4 fruit fly cellular contexts compared by ENCODE assay signal in the genomic region with DNA sequence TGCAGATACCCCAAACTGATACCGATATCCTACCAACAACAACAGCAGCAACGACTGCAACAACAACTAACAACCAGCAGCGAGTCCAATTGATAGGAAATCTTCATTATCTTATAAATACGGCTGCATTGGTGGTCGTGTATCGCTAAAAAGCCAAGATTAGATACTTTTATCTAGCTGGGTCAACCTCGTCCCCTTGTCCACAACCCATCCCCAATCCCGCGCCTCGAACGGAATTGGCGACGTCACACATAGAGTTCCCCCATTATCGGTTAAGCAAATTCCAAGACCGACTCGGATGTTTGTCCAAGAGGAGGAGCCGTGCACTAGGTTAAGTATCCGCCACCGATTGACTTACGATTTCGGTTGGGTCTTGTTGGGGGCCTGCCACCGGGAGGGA.
TF ChIP-seq lines count a peak whose summit lies in the region.

No protein-coding gene starts in this region.

- no peak for TF ChIP-seq CTCF in whole organism, embryonic (GFP tag; optimal IDR thresholded peaks at IDR 0.05; lab: Kevin White, UChicago)

TF ChIP-seq in whole organism, adult, 20 proteins besides CTCF, POLR2A, EP300 and RAD21:
- TF ChIP-seq CG12768 (GFP tag; optimal IDR thresholded peaks at IDR 0.05; lab: Kevin White, UChicago) (no peak), Hr96 (GFP tag; optimal IDR thresholded peaks at IDR 0.05; lab: Kevin White, UChicago) (peak; percentile 21), cic (GFP tag; optimal IDR thresholded peaks at IDR 0.05; lab: Kevin White, UChicago) (peak; percentile 45)

TF ChIP-seq in whole organism, embryonic, 481 proteins besides CTCF, POLR2A, EP300 and RAD21 (continues in another document):
- TF ChIP-seq CG15601 (tag; optimal IDR thresholded peaks at IDR 0.05; lab: Kevin White, UChicago) (no peak), inv (GFP tag; IDR thresholded peaks at IDR 0.05; lab: Robert Waterston, UW; ENCODE audit: partially characterized antibody) (no peak), CG2678 (tag; optimal IDR thresholded peaks at IDR 0.05; lab: Kevin White, UChicago) (no peak), CG5245 (GFP tag; optimal IDR thresholded peaks at IDR 0.05; lab: Kevin White, UChicago) (no peak), cwo (GFP tag; optimal IDR thresholded peaks at IDR 0.05; lab: Kevin White, UChicago) (peak; percentile 7), CG8359 (GFP tag; optimal IDR thresholded peaks at IDR 0.05; lab: Kevin White, UChicago; ENCODE audit: borderline replicate concordance) (no peak), disco-r (GFP tag; optimal IDR thresholded peaks at IDR 0.05; lab: Kevin White, UChicago) (no peak), CG2875 (GFP tag; optimal IDR thresholded peaks at IDR 0.05; lab: Kevin White, UChicago) (no peak), knrl (GFP tag; IDR thresholded peaks at IDR 0.05; lab: Robert Waterston, UW; ENCODE audit: partially characterized antibody) (no peak), CG10979 (tag; optimal IDR thresholded peaks at IDR 0.05; lab: Kevin White, UChicago) (no peak), abd-A (tag; optimal IDR thresholded peaks at IDR 0.05; lab: Kevin White, UChicago) (no peak), fd96Cb (tag; optimal IDR thresholded peaks at IDR 0.05; lab: Kevin White, UChicago) (no peak), CG9817 (tag; optimal IDR thresholded peaks at IDR 0.05; lab: Kevin White, UChicago) (no peak), jumu (GFP tag; optimal IDR thresholded peaks at IDR 0.05; lab: Kevin White, UChicago) (no peak), Fer1 (GFP tag; optimal IDR thresholded peaks at IDR 0.05; lab: Kevin White, UChicago) (no peak), CG2116 (GFP tag; optimal IDR thresholded peaks at IDR 0.05; lab: Kevin White, UChicago) (no peak), CG30431 (GFP tag; optimal IDR thresholded peaks at IDR 0.05; lab: Kevin White, UChicago) (no peak), CG3281 (GFP tag; optimal IDR thresholded peaks at IDR 0.05; lab: Kevin White, UChicago) (no peak), CG12391 (tag; optimal IDR thresholded peaks at IDR 0.05; lab: Kevin White, UChicago) (no peak), sug (tag; optimal IDR thresholded peaks at IDR 0.05; lab: Kevin White, UChicago) (peak; percentile 92), CG11504 (tag; optimal IDR thresholded peaks at IDR 0.05; lab: Kevin White, UChicago) (no peak), CG16863 (GFP tag; optimal IDR thresholded peaks at IDR 0.05; lab: Kevin White, UChicago) (no peak), mirr (GFP tag; optimal IDR thresholded peaks at IDR 0.05; lab: Kevin White, UChicago) (peak; percentile 28), CG14441 (GFP tag; IDR thresholded peaks at IDR 0.05; lab: Robert Waterston, UW) (no peak), Hr78 (GFP tag; optimal IDR thresholded peaks at IDR 0.05; lab: Kevin White, UChicago) (peak in 1 of 2 experiments; percentile 23), stc (GFP tag; IDR thresholded peaks at IDR 0.05; lab: Robert Waterston, UW) (no peak), CG10274 (GFP tag; optimal IDR thresholded peaks at IDR 0.05; lab: Kevin White, UChicago) (no peak), ap (GFP tag; IDR thresholded peaks at IDR 0.05; lab: Robert Waterston, UW) (no peak)

TF ChIP-seq in whole organism, prepupa, 60 proteins besides CTCF, POLR2A, EP300 and RAD21:
- TF ChIP-seq fkh (GFP tag; optimal IDR thresholded peaks at IDR 0.05; lab: Kevin White, UChicago): peak; percentile 27
- TF ChIP-seq achi (GFP tag; optimal IDR thresholded peaks at IDR 0.05; lab: Kevin White, UChicago): no peak
TF ChIP-seq in whole organism, prepupa: peak in this region for 1.

TF ChIP-seq in whole organism, wandering third instar larva, 38 proteins besides CTCF, POLR2A, EP300 and RAD21:
- no peak for TF ChIP-seq Rel (GFP tag; optimal IDR thresholded peaks at IDR 0.05; lab: Kevin White, UChicago)
- TF ChIP-seq Rel (tag; optimal IDR thresholded peaks at IDR 0.05; lab: Kevin White, UChicago): peak; percentile 56
- TF ChIP-seq usp (GFP tag; optimal IDR thresholded peaks at IDR 0.05; lab: Kevin White, UChicago): no peak
